Worm (Caenorhabditis elegans) whole organism, young adult: ENCODE measurements around the gene nhr-280.

Experiments
- B0261.1 ChIP-seq: sonication (generic microtip); optimal IDR thresholded peaks from 2 replicates; lab custom pipeline; 2016; ENCODE audit warnings: mild to moderate bottlenecking, missing genetic modification characterization, moderate library complexity, missing compliant biosample characterization
- B0336.3 ChIP-seq: fragments of 200-800 bp; sonication (Bioruptor generic); IDR thresholded peaks from 2 replicates; pipeline ENCODE4 v1.3.6; 2022; ENCODE audit warnings: missing genetic modification characterization, missing compliant biosample characterization
- C06A6.2 ChIP-seq: fragments of 200-800 bp; sonication (Bioruptor generic); conservative IDR thresholded peaks from 2 replicates; pipeline ENCODE4 v1.3.6; 2022; ENCODE audit warnings: missing genetic modification characterization, missing compliant biosample characterization
- D2030.7 ChIP-seq: fragments of 200-800 bp; sonication (Bioruptor generic); IDR thresholded peaks from 2 replicates; pipeline ENCODE4 v1.3.6; 2022; ENCODE audit warnings: missing genetic modification reagents, missing genetic modification characterization, missing compliant biosample characterization
- F33H1.4 ChIP-seq: fragments of 200-800 bp; sonication (Bioruptor generic); IDR thresholded peaks from 2 replicates; pipeline ENCODE4 v1.3.6; 2022; ENCODE audit warnings: missing genetic modification reagents, missing genetic modification characterization, missing compliant biosample characterization
- F37B4.10 ChIP-seq: fragments of 200-800 bp; sonication (Bioruptor generic); IDR thresholded peaks from 2 replicates; pipeline ENCODE4 v1.3.6; 2022; ENCODE audit warnings: missing genetic modification characterization, missing compliant biosample characterization
- F49E8.2 ChIP-seq: sonication (generic microtip); optimal IDR thresholded peaks from 3 replicates; lab custom pipeline; 2017; ENCODE audit warnings: missing genetic modification characterization, mild to moderate bottlenecking, missing compliant biosample characterization, antibody characterized with exemption, moderate library complexity; ENCODE audit not compliant: insufficient read depth
- F52B5.7 ChIP-seq: sonication (generic microtip); optimal IDR thresholded peaks from 2 replicates; lab custom pipeline; 2016; ENCODE audit warnings: mild to moderate bottlenecking, missing genetic modification characterization, missing compliant biosample characterization
- K11D2.4 ChIP-seq: fragments of 200-800 bp; sonication (Bioruptor generic); IDR thresholded peaks from 2 replicates; pipeline ENCODE4 v1.3.6; 2022; ENCODE audit warnings: missing genetic modification reagents, missing genetic modification characterization, missing compliant biosample characterization
- Y79H2A.3 ChIP-seq: fragments of 200-800 bp; sonication (Bioruptor generic); conservative IDR thresholded peaks from 2 replicates; pipeline ENCODE4 v1.3.6; 2022; ENCODE audit warnings: missing genetic modification reagents, missing genetic modification characterization, missing compliant biosample characterization
- akir-1 ChIP-seq: fragments of 200-800 bp; sonication (Bioruptor generic); optimal IDR thresholded peaks from 2 replicates; lab custom pipeline; 2018; ENCODE audit warnings: mild to moderate bottlenecking, missing genetic modification characterization, moderate library complexity, missing compliant biosample characterization
- ama-1 ChIP-seq, 3 experiments: fragments of 150-350 bp in 1 of 3; sonication (generic microtip) in 2 of 3; optimal IDR thresholded peaks; 2 replicates each; lab custom pipeline; 2014 to 2018; ENCODE audit warnings: missing biosample characterization in 2 of 3, missing genetic modification characterization in 2 of 3, missing genetic modification reagents in 2 of 3
- aptf-2 ChIP-seq: fragments of 200-800 bp; sonication (Bioruptor generic); conservative IDR thresholded peaks from 2 replicates; pipeline ENCODE4 v1.3.6; 2022; ENCODE audit warnings: missing genetic modification reagents, missing genetic modification characterization, missing compliant biosample characterization
- athp-1 ChIP-seq: sonication (generic microtip); optimal IDR thresholded peaks from 2 replicates; lab custom pipeline; 2017; ENCODE audit warnings: mild to moderate bottlenecking, missing genetic modification characterization, missing compliant biosample characterization
- bed-1 ChIP-seq: fragments of 200-800 bp; sonication (Bioruptor generic); IDR thresholded peaks from 2 replicates; pipeline ENCODE4 v1.3.6; 2022; ENCODE audit warnings: missing genetic modification reagents, missing genetic modification characterization, missing compliant biosample characterization
- cebp-1 ChIP-seq, 2 experiments: fragments of 200-800 bp in 1 of 2; sonication (Bioruptor generic) in 1 of 2; sonication (generic microtip) in 1 of 2; IDR thresholded peaks in 1 of 2; optimal IDR thresholded peaks in 1 of 2; 2 replicates each; pipeline versions ENCODE4 v1.3.6 to Lab custom; 2017 to 2022; ENCODE audit warnings: missing compliant biosample characterization in 2 of 2, missing genetic modification characterization in 2 of 2, mild to moderate bottlenecking in 1 of 2, missing genetic modification reagents in 1 of 2, moderate library complexity in 1 of 2
- cebp-2 ChIP-seq: fragments of 200-800 bp; sonication (Bioruptor generic); IDR thresholded peaks from 2 replicates; pipeline ENCODE4 v1.3.6; 2022; ENCODE audit warnings: missing genetic modification characterization, missing compliant biosample characterization
- ceh-100 ChIP-seq: fragments of 200-800 bp; sonication (Bioruptor generic); IDR thresholded peaks from 2 replicates; pipeline ENCODE4 v1.3.6; 2022; ENCODE audit warnings: missing genetic modification reagents, missing genetic modification characterization, missing compliant biosample characterization
- ceh-40 ChIP-seq: fragments of 200-800 bp; sonication (Bioruptor generic); IDR thresholded peaks from 2 replicates; pipeline ENCODE4 v1.3.6; 2022; ENCODE audit warnings: missing genetic modification characterization, missing compliant biosample characterization
- ceh-79 ChIP-seq: sonication (generic microtip); optimal IDR thresholded peaks from 2 replicates; lab custom pipeline; 2017; ENCODE audit warnings: mild to moderate bottlenecking, missing genetic modification characterization, missing compliant biosample characterization
- egrh-3 ChIP-seq: fragments of 200-800 bp; sonication (Bioruptor generic); IDR thresholded peaks from 2 replicates; pipeline ENCODE4 v1.3.6; 2022; ENCODE audit warnings: missing genetic modification reagents, missing genetic modification characterization, missing compliant biosample characterization
- him-1 ChIP-seq: sonication (generic microtip); optimal IDR thresholded peaks from 2 replicates; lab custom pipeline; 2016; ENCODE audit warnings: missing genotype, missing genetic modification reagents, missing genetic modification characterization, missing compliant biosample characterization
- hmg-1.2 ChIP-seq: fragments of 200-800 bp; sonication (Bioruptor generic); IDR thresholded peaks from 2 replicates; pipeline ENCODE4 v1.3.6; 2022; ENCODE audit warnings: missing genetic modification reagents, missing genetic modification characterization, missing compliant biosample characterization
- hsf-1 ChIP-seq: fragments of 200-800 bp; sonication (Bioruptor generic); IDR thresholded peaks from 2 replicates; pipeline ENCODE4 v1.3.6; 2022; ENCODE audit warnings: missing genetic modification reagents, missing genetic modification characterization, missing compliant biosample characterization
- lin-40 ChIP-seq: sonication (generic microtip); optimal IDR thresholded peaks from 2 replicates; lab custom pipeline; 2016; ENCODE audit warnings: missing genetic modification characterization, mild to moderate bottlenecking, missing compliant biosample characterization, missing genotype, missing genetic modification reagents
- madf-3 ChIP-seq: fragments of 200-800 bp; sonication (Bioruptor generic); IDR thresholded peaks from 2 replicates; pipeline ENCODE4 v1.3.6; 2022; ENCODE audit warnings: missing genetic modification reagents, missing genetic modification characterization, missing compliant biosample characterization
- mcd-1 ChIP-seq: fragments of 200-800 bp; sonication (Bioruptor generic); IDR thresholded peaks from 2 replicates; pipeline ENCODE4 v1.3.6; 2022; ENCODE audit warnings: missing genetic modification reagents, missing genetic modification characterization, missing compliant biosample characterization
- mes-4 ChIP-seq: sonication (generic microtip); optimal IDR thresholded peaks from 2 replicates; lab custom pipeline; 2016; ENCODE audit warnings: missing genotype, missing genetic modification characterization, missing compliant biosample characterization
- nfya-1 ChIP-seq: sonication (generic microtip); optimal IDR thresholded peaks from 2 replicates; lab custom pipeline; 2017; ENCODE audit warnings: antibody characterized with exemption, missing compliant biosample characterization, missing genetic modification characterization, borderline replicate concordance; ENCODE audit not compliant: insufficient read depth
- nhr-179 ChIP-seq: sonication (generic microtip); optimal IDR thresholded peaks from 2 replicates; lab custom pipeline; 2016; ENCODE audit warnings: mild to moderate bottlenecking, missing genetic modification characterization, missing compliant biosample characterization
- pbrm-1 ChIP-seq: fragments of 200-800 bp; sonication (Bioruptor generic); IDR thresholded peaks from 2 replicates; pipeline ENCODE4 v1.3.6; 2022; ENCODE audit warnings: missing genetic modification reagents, missing genetic modification characterization, missing compliant biosample characterization
- rcor-1 ChIP-seq: fragments of 200-800 bp; sonication (Bioruptor generic); IDR thresholded peaks from 2 replicates; pipeline ENCODE4 v1.3.6; 2022; ENCODE audit warnings: missing genetic modification reagents, missing genetic modification characterization, missing compliant biosample characterization
- repo-1 ChIP-seq: sonication (generic microtip); optimal IDR thresholded peaks from 2 replicates; lab custom pipeline; 2017; ENCODE audit warnings: mild to moderate bottlenecking, missing genetic modification characterization, missing compliant biosample characterization
- rpc-1 ChIP-seq, 2 experiments: fragments of 150-350 bp in 1 of 2; sonication (generic microtip) in 1 of 2; optimal IDR thresholded peaks; 2 replicates each; lab custom pipeline; 2014 to 2018; ENCODE audit warnings: missing biosample characterization in 1 of 2, missing genetic modification characterization in 1 of 2, missing genetic modification reagents in 1 of 2, missing genotype in 1 of 2
- snpc-1.1 ChIP-seq: sonication (generic microtip); optimal IDR thresholded peaks from 2 replicates; lab custom pipeline; 2017; ENCODE audit warnings: missing genetic modification characterization, mild to moderate bottlenecking, missing compliant biosample characterization, antibody characterized with exemption, moderate library complexity, missing genotype, missing genetic modification reagents; ENCODE audit not compliant: insufficient read depth
- tlf-1 ChIP-seq: fragments of 200-800 bp; sonication (Bioruptor generic); optimal IDR thresholded peaks from 2 replicates; lab custom pipeline; 2018; ENCODE audit warnings: mild to moderate bottlenecking, missing genetic modification characterization, missing compliant biosample characterization
- unc-62 ChIP-seq: fragments of 150-350 bp; optimal IDR thresholded peaks from 2 replicates; lab custom pipeline; 2014; ENCODE audit warnings: missing biosample characterization, missing genetic modification reagents, missing genetic modification characterization
- ztf-18 ChIP-seq: sonication (generic microtip); optimal IDR thresholded peaks from 2 replicates; lab custom pipeline; 2016; ENCODE audit warnings: missing genotype, mild to moderate bottlenecking, missing genetic modification characterization, missing compliant biosample characterization
- ztf-22 ChIP-seq: fragments of 200-800 bp; sonication (Bioruptor generic); optimal IDR thresholded peaks from 2 replicates; lab custom pipeline; 2018; ENCODE audit warnings: mild to moderate bottlenecking, missing genetic modification characterization, moderate library complexity, missing compliant biosample characterization
- ztf-3 ChIP-seq: fragments of 200-800 bp; sonication (Bioruptor generic); optimal IDR thresholded peaks from 2 replicates; lab custom pipeline; 2018; ENCODE audit warnings: mild to moderate bottlenecking, missing genetic modification characterization, missing compliant biosample characterization
- ztf-6 ChIP-seq: fragments of 200-800 bp; sonication (Bioruptor generic); IDR thresholded peaks from 2 replicates; pipeline ENCODE4 v1.3.6; 2022; ENCODE audit warnings: missing genetic modification reagents, missing genetic modification characterization, missing compliant biosample characterization

Gene nhr-280

ce11 chrIII:175733-176132 lies 45.2 kb upstream of the nhr-280 start, which contains the start of gene clec-148:
Gene clec-148, minus strand, starts transcription at chrIII:175833.
- no peak for TF ChIP-seq nfya-1
- no peak for TF ChIP-seq nhr-179 (tag; lab: Kevin White, UChicago)
- TF ChIP-seq mes-4 (tag; lab: Kevin White, UChicago): no peak
- no peak for TF ChIP-seq ztf-22 (GFP tag; lab: Kevin White, UChicago)
- no peak for TF ChIP-seq bed-1 (GFP tag; lab: Robert Waterston, UW)
- TF ChIP-seq hmg-1.2: no peak
- TF ChIP-seq repo-1: no peak
- no peak for TF ChIP-seq Y79H2A.3 (GFP tag; lab: Robert Waterston, UW)
- TF ChIP-seq B0336.3 (GFP tag; lab: Robert Waterston, UW): no peak
- no peak for TF ChIP-seq rcor-1 (GFP tag; lab: Robert Waterston, UW)
- TF ChIP-seq snpc-1.1 (tag; lab: Kevin White, UChicago): no peak
- TF ChIP-seq C06A6.2 (GFP tag; lab: Robert Waterston, UW): no peak
- TF ChIP-seq rpc-1 (optimal IDR thresholded peaks at IDR 0.05; lab: Kevin White, UChicago): no peak
- no peak for TF ChIP-seq rpc-1 (tag; optimal IDR thresholded peaks at IDR 0.05; lab: Kevin White, UChicago)
- TF ChIP-seq akir-1 (GFP tag; lab: Kevin White, UChicago): no peak

- TF ChIP-seq B0261.1 (tag; lab: Kevin White, UChicago) (no peak), hsf-1 (GFP tag; lab: Robert Waterston, UW) (no peak), aptf-2 (GFP tag; lab: Robert Waterston, UW) (no peak), mcd-1 (GFP tag; lab: Robert Waterston, UW) (no peak), cebp-1 (GFP tag; IDR thresholded peaks at IDR 0.05; lab: Robert Waterston, UW) (no peak), cebp-1 (tag; optimal IDR thresholded peaks at IDR 0.05; lab: Kevin White, UChicago) (no peak), F37B4.10 (no peak), K11D2.4 (GFP tag; lab: Robert Waterston, UW) (no peak), F52B5.7 (tag; lab: Kevin White, UChicago) (no peak), F49E8.2 (tag; lab: Kevin White, UChicago) (no peak), egrh-3 (GFP tag; lab: Robert Waterston, UW) (no peak), ztf-3 (GFP tag; lab: Kevin White, UChicago) (no peak)
Observed at ce11 chrIII:173501-173900, 43.0 kb upstream of the nhr-280 start, which contains the start of gene F40G9.19. Gene F40G9.19, plus strand, starts transcription at chrIII:173801.

DNA sequence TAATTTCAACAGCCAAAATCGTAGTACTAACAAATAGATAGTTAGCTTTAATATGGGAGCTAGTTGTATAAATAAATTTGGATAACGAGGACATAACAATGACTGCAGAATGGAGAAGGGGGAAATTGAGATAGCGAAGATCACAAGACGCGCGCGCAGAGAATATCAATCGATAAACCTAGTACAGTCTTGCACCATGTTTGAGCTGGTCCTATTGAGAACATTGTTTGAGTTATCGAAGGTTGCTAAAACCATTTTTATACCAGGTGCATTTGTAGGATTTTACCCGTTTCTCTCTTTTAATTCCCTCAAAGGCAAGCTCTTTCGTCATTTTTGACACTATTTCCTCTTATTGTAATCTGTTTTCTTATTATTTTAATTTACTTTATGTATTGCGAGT lies 41.1 kb upstream of the nhr-280 start, which contains the start of the genes F40G9.9 and F40G9.12:
TSS of gene F40G9.9 (minus strand) at position 101 of the 400 bp plus-strand sequence.
TSS of gene F40G9.12 (plus strand) at position 231 of the 400 bp plus-strand sequence.
- TF ChIP-seq tlf-1 (GFP tag; lab: Kevin White, UChicago) (no peak), C06A6.2 (GFP tag; lab: Robert Waterston, UW) (no peak), ztf-18 (tag; lab: Kevin White, UChicago) (no peak), lin-40 (tag; lab: Kevin White, UChicago) (no peak), athp-1 (tag; lab: Kevin White, UChicago) (no peak), D2030.7 (GFP tag; lab: Robert Waterston, UW) (no peak), ama-1 (optimal IDR thresholded peaks at IDR 0.05; lab: Kevin White, UChicago) (no peak), ama-1 (GFP tag; optimal IDR thresholded peaks at IDR 0.05; lab: Kevin White, UChicago) (no peak), him-1 (tag; lab: Kevin White, UChicago) (no peak), pbrm-1 (GFP tag; lab: Robert Waterston, UW) (no peak), madf-3 (no peak), ceh-100 (GFP tag; lab: Robert Waterston, UW) (no peak), ztf-3 (GFP tag; lab: Kevin White, UChicago) (no peak), F33H1.4 (GFP tag; lab: Robert Waterston, UW) (no peak), ceh-40 (GFP tag; lab: Robert Waterston, UW) (no peak), ceh-79 (tag; lab: Kevin White, UChicago) (no peak), unc-62 (no peak), K11D2.4 (GFP tag; lab: Robert Waterston, UW) (no peak), egrh-3 (GFP tag; lab: Robert Waterston, UW) (no peak), ztf-6 (GFP tag; lab: Robert Waterston, UW) (no peak), cebp-2 (GFP tag; lab: Robert Waterston, UW) (no peak)
